Fruit fly (Drosophila melanogaster) whole organism, embryonic: ENCODE data around the gene Bicra.

Experiments used
- Atf-2 ChIP-seq: fragments of 200-800 bp; sonication (Bioruptor generic); optimal IDR thresholded peaks from 2 replicates; lab custom pipeline; 2016; ENCODE audit warnings: missing biosample characterization, missing genetic modification characterization
- B-H2 ChIP-seq: fragments of 200-800 bp; sonication (Bioruptor generic); optimal IDR thresholded peaks from 2 replicates; lab custom pipeline; 2018; ENCODE audit warnings: missing biosample characterization, mild to moderate bottlenecking, missing genetic modification characterization
- BEAF-32 ChIP-seq: fragments of 200-800 bp; sonication (Bioruptor generic); optimal IDR thresholded peaks from 3 replicates; lab custom pipeline; 2017; ENCODE audit warnings: missing biosample characterization, missing genetic modification characterization, mild to moderate bottlenecking, moderate library complexity, missing genetic modification reagents
- Bgb ChIP-seq: fragments of 200-800 bp; sonication (Bioruptor generic); IDR thresholded peaks from 2 replicates; pipeline ENCODE4 v1.3.6; 2022; ENCODE audit warnings: missing biosample characterization, missing genetic modification characterization; ENCODE audit not compliant: partially characterized antibody
- CG12155 ChIP-seq: fragments of 200-800 bp; sonication (Bioruptor generic); optimal IDR thresholded peaks from 3 replicates; lab custom pipeline; 2016; ENCODE audit warnings: missing biosample characterization, missing genetic modification characterization
- CG14050 ChIP-seq: fragments of 200-800 bp; sonication (Bioruptor generic); IDR thresholded peaks from 3 replicates; pipeline ENCODE4 v1.3.6; 2022; ENCODE audit warnings: missing biosample characterization, missing genetic modification characterization
- CG15514 ChIP-seq: fragments of 200-800 bp; sonication (Bioruptor generic); optimal IDR thresholded peaks from 3 replicates; lab custom pipeline; 2017; ENCODE audit warnings: missing biosample characterization, missing genetic modification characterization, mild to moderate bottlenecking, moderate library complexity, missing genetic modification reagents
- CG17186 ChIP-seq: fragments of 200-800 bp; sonication (Bioruptor generic); optimal IDR thresholded peaks from 3 replicates; lab custom pipeline; 2017; ENCODE audit warnings: missing biosample characterization, missing genetic modification reagents, missing genetic modification characterization
- CG17829 ChIP-seq: fragments of 200-800 bp; optimal IDR thresholded peaks from 2 replicates; lab custom pipeline; 2019; ENCODE audit warnings: missing biosample characterization, mild to moderate bottlenecking, missing genetic modification characterization, moderate library complexity
- CG18262 ChIP-seq: fragments of 200-800 bp; optimal IDR thresholded peaks from 3 replicates; lab custom pipeline; 2019; ENCODE audit warnings: missing biosample characterization, mild to moderate bottlenecking, missing genetic modification characterization, moderate library complexity
- CG2116 ChIP-seq: fragments of 200-800 bp; sonication (Bioruptor generic); optimal IDR thresholded peaks from 3 replicates; lab custom pipeline; 2018; ENCODE audit warnings: missing biosample characterization, mild to moderate bottlenecking, missing genetic modification characterization
- CG2120 ChIP-seq: fragments of 200-800 bp; sonication (Bioruptor generic); optimal IDR thresholded peaks from 3 replicates; lab custom pipeline; 2016; ENCODE audit warnings: missing biosample characterization, missing genetic modification characterization
- CG3281 ChIP-seq: fragments of 200-800 bp; sonication (Bioruptor generic); optimal IDR thresholded peaks from 3 replicates; lab custom pipeline; 2017; ENCODE audit warnings: missing biosample characterization, mild to moderate bottlenecking, missing genetic modification characterization
- CG34224 ChIP-seq: fragments of 200-800 bp; sonication (Bioruptor generic); IDR thresholded peaks from 3 replicates; pipeline ENCODE4 v1.3.6; 2022; ENCODE audit warnings: missing biosample characterization, missing genetic modification characterization; ENCODE audit not compliant: partially characterized antibody
- CG4707 ChIP-seq: fragments of 200-800 bp; sonication (Bioruptor generic); optimal IDR thresholded peaks from 2 replicates; lab custom pipeline; 2018; ENCODE audit warnings: missing biosample characterization, mild to moderate bottlenecking, missing genetic modification characterization, moderate library complexity
- CG6689 ChIP-seq: fragments of 200-800 bp; sonication (Bioruptor generic); IDR thresholded peaks from 2 replicates; pipeline ENCODE4 v1.3.6; 2022; ENCODE audit warnings: missing biosample characterization, missing genetic modification characterization
- CG9437 ChIP-seq: fragments of 200-800 bp; sonication (Bioruptor generic); optimal IDR thresholded peaks from 2 replicates; lab custom pipeline; 2018; ENCODE audit warnings: missing biosample characterization, mild to moderate bottlenecking, missing genetic modification characterization
- D19A ChIP-seq: fragments of 200-800 bp; optimal IDR thresholded peaks from 3 replicates; lab custom pipeline; 2019; ENCODE audit warnings: missing biosample characterization, mild to moderate bottlenecking, missing genetic modification characterization, moderate library complexity
- Dad ChIP-seq: fragments of 200-800 bp; sonication (Bioruptor generic); optimal IDR thresholded peaks from 3 replicates; lab custom pipeline; 2016; ENCODE audit warnings: missing biosample characterization, missing genetic modification characterization
- E2f2 ChIP-seq: fragments of 200-800 bp; sonication (Bioruptor generic); IDR thresholded peaks from 2 replicates; pipeline ENCODE4 v1.3.6; 2022; ENCODE audit warnings: missing biosample characterization, missing genetic modification characterization
- Ets65A ChIP-seq: fragments of 200-800 bp; sonication (Bioruptor generic); peaks from one replicate; lab custom pipeline; 2016; ENCODE audit warnings: missing biosample characterization, missing genetic modification characterization
- Fer1 ChIP-seq: fragments of 200-800 bp; sonication (Bioruptor generic); optimal IDR thresholded peaks from 2 replicates; lab custom pipeline; 2017; ENCODE audit warnings: missing biosample characterization, mild to moderate bottlenecking, missing genetic modification characterization
- HmgZ ChIP-seq: fragments of 200-800 bp; sonication (Bioruptor generic); optimal IDR thresholded peaks from 2 replicates; lab custom pipeline; 2018; ENCODE audit warnings: missing biosample characterization, mild to moderate bottlenecking, missing genetic modification characterization
- MTF-1 ChIP-seq: fragments of 200-800 bp; sonication (Bioruptor generic); optimal IDR thresholded peaks from 2 replicates; lab custom pipeline; 2018; ENCODE audit warnings: missing biosample characterization, mild to moderate bottlenecking, missing genetic modification characterization, borderline replicate concordance
- Myb ChIP-seq: fragments of 200-800 bp; sonication (Bioruptor generic); optimal IDR thresholded peaks from 2 replicates; lab custom pipeline; 2016; ENCODE audit warnings: missing biosample characterization, missing genetic modification characterization
- Opbp ChIP-seq: fragments of 200-800 bp; sonication (Bioruptor generic); IDR thresholded peaks from 3 replicates; pipeline ENCODE4 v1.3.6; 2022; ENCODE audit warnings: missing biosample characterization, missing genetic modification characterization; ENCODE audit not compliant: partially characterized antibody
- PHDP ChIP-seq: fragments of 200-800 bp; sonication (Bioruptor generic); optimal IDR thresholded peaks from 3 replicates; lab custom pipeline; 2018; ENCODE audit warnings: missing biosample characterization, mild to moderate bottlenecking, missing genetic modification characterization, moderate library complexity
- Poxn ChIP-seq: fragments of 200-800 bp; sonication (Bioruptor generic); IDR thresholded peaks from 2 replicates; pipeline ENCODE4 v1.3.6; 2022; ENCODE audit warnings: missing biosample characterization, missing genetic modification characterization
- TFAM ChIP-seq: fragments of 200-800 bp; sonication (Bioruptor generic); optimal IDR thresholded peaks from 2 replicates; lab custom pipeline; 2017; ENCODE audit warnings: missing biosample characterization, missing genetic modification characterization, inconsistent platforms
- Xrp1 ChIP-seq: fragments of 200-800 bp; sonication (Bioruptor generic); IDR thresholded peaks from 2 replicates; pipeline ENCODE4 v1.3.6; 2022; ENCODE audit warnings: missing biosample characterization, missing genetic modification characterization
- bigmax ChIP-seq: fragments of 200-800 bp; sonication (Bioruptor generic); optimal IDR thresholded peaks from 2 replicates; lab custom pipeline; 2018; ENCODE audit warnings: missing biosample characterization, mild to moderate bottlenecking, missing genetic modification characterization
- dati ChIP-seq: fragments of 200-800 bp; sonication (Bioruptor generic); IDR thresholded peaks from 2 replicates; pipeline ENCODE4 v1.3.6; 2022; ENCODE audit warnings: missing biosample characterization, missing genetic modification characterization
- gcm ChIP-seq: fragments of 200-800 bp; sonication (Bioruptor generic); optimal IDR thresholded peaks from 2 replicates; lab custom pipeline; 2019; ENCODE audit warnings: missing biosample characterization, mild to moderate bottlenecking, missing genetic modification characterization, moderate library complexity
- knrl ChIP-seq: fragments of 200-800 bp; sonication (Bioruptor generic); IDR thresholded peaks from 3 replicates; pipeline ENCODE4 v1.3.6; 2022; ENCODE audit warnings: missing biosample characterization, missing genetic modification characterization; ENCODE audit not compliant: partially characterized antibody
- mirr ChIP-seq: fragments of 200-800 bp; sonication (Bioruptor generic); optimal IDR thresholded peaks from 3 replicates; lab custom pipeline; 2018; ENCODE audit warnings: missing biosample characterization, mild to moderate bottlenecking, missing genetic modification characterization
- mld ChIP-seq: fragments of 200-800 bp; sonication (Bioruptor generic); IDR thresholded peaks from 3 replicates; pipeline ENCODE4 v1.3.6; 2022; ENCODE audit warnings: missing biosample characterization, missing genetic modification characterization; ENCODE audit not compliant: partially characterized antibody
- nerfin-1 ChIP-seq: fragments of 200-800 bp; sonication (Bioruptor generic); optimal IDR thresholded peaks from 3 replicates; lab custom pipeline; 2019; ENCODE audit warnings: missing biosample characterization, mild to moderate bottlenecking, missing genetic modification characterization, moderate library complexity
- nerfin-2 ChIP-seq: fragments of 200-800 bp; sonication (Bioruptor generic); IDR thresholded peaks from 2 replicates; pipeline ENCODE4 v1.3.6; 2022; ENCODE audit warnings: missing biosample characterization, missing genetic modification characterization; ENCODE audit not compliant: partially characterized antibody
- nom ChIP-seq: fragments of 200-800 bp; sonication (Bioruptor generic); optimal IDR thresholded peaks from 2 replicates; lab custom pipeline; 2017; ENCODE audit warnings: missing biosample characterization, missing genetic modification characterization, mild to moderate bottlenecking, moderate library complexity, missing genetic modification reagents
- oc ChIP-seq: fragments of 200-800 bp; sonication (Bioruptor generic); optimal IDR thresholded peaks from 2 replicates; lab custom pipeline; 2018; ENCODE audit warnings: missing biosample characterization, mild to moderate bottlenecking, missing genetic modification characterization, moderate library complexity
- peb ChIP-seq: fragments of 200-800 bp; sonication (Bioruptor generic); IDR thresholded peaks from 2 replicates; pipeline ENCODE4 v1.3.6; 2022; ENCODE audit warnings: missing biosample characterization, missing genetic modification characterization
- phol ChIP-seq: fragments of 200-800 bp; sonication (Bioruptor generic); optimal IDR thresholded peaks from 3 replicates; lab custom pipeline; 2018; ENCODE audit warnings: missing biosample characterization, mild to moderate bottlenecking, missing genetic modification characterization, moderate library complexity
- prd ChIP-seq, 3 experiments: fragments of >200 bp in 2 of 3; fragments of 200-800 bp in 1 of 3; sonication (Bioruptor generic) in 1 of 3; optimal IDR thresholded peaks in 2 of 3; IDR thresholded peaks in 1 of 3; 2 replicates in 2 of 3; 3 replicates in 1 of 3; pipeline versions ENCODE4 v1.3.6 to Lab custom; 2017 to 2022; ENCODE audit warnings: missing biosample characterization in 1 of 3, missing genetic modification characterization in 1 of 3
- trem ChIP-seq: fragments of 200-800 bp; optimal IDR thresholded peaks from 3 replicates; lab custom pipeline; 2019; ENCODE audit warnings: missing biosample characterization, mild to moderate bottlenecking, missing genetic modification characterization, moderate library complexity
- usp ChIP-seq: fragments of >200 bp; optimal IDR thresholded peaks from 2 replicates; lab custom pipeline; 2017; ENCODE audit warnings: missing biosample characterization, missing genetic modification characterization
- vnd ChIP-seq: fragments of 200-800 bp; sonication (Bioruptor generic); IDR thresholded peaks from 3 replicates; pipeline ENCODE4 v1.3.6; 2022; ENCODE audit warnings: missing biosample characterization, missing genetic modification characterization; ENCODE audit not compliant: partially characterized antibody
- vvl ChIP-seq: fragments of 200-800 bp; sonication (Bioruptor generic); IDR thresholded peaks from 2 replicates; pipeline ENCODE4 v1.3.6; 2022; ENCODE audit warnings: missing biosample characterization, missing genetic modification characterization
- zen2 ChIP-seq: fragments of 200-800 bp; sonication (Bioruptor generic); IDR thresholded peaks from 3 replicates; pipeline ENCODE4 v1.3.6; 2022; ENCODE audit warnings: missing biosample characterization, missing genetic modification characterization; ENCODE audit not compliant: partially characterized antibody

Gene Bicra

DNA sequence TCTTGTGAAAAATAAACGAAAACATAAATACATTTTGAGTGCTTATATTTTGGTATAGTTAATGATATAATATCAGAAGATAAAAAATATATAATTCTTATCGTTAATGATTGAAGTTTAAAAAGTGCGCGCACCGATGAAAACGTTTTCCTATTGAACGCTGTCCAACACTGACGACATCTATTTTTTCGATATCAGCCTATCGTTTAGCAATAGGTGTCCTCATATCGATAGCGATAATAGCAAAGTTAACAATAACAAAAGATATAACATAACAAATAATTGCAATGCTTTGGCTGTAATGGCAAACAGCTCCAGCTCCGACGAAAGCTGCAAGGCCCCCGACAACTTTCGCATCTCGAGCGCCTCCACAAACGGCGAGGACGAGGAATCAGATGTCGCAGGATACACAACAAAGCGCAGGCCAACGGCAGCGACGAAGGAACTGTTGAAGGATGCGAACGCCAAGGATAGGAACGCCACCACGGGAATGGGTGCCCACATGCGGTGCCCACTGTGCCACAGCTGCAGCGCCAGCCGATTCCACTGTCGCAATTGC, 53.4 kb downstream of the Bicra start, which contains the start of gene Atg14 (continued):
- TF ChIP-seq nerfin-1 (peak; percentile 10), mirr (GFP tag; lab: Kevin White, UChicago) (peak; percentile 12), Ets65A (GFP tag; lab: Kevin White, UChicago) (peak; percentile 35), MTF-1 (GFP tag; lab: Kevin White, UChicago) (no peak), CG6689 (GFP tag; lab: Robert Waterston, UW) (no peak), CG17829 (tag; lab: Kevin White, UChicago) (peak; percentile 34), CG4707 (peak; percentile 2), Atf-2 (GFP tag; lab: Kevin White, UChicago) (no peak), D19A (tag; lab: Kevin White, UChicago) (no peak), Xrp1 (GFP tag; lab: Robert Waterston, UW) (peak; percentile 44; the same call in 1 of the 2 replicates), dati (GFP tag; lab: Robert Waterston, UW) (no peak), CG3281 (peak; percentile 18), oc (no peak), BEAF-32 (GFP tag; lab: Kevin White, UChicago) (peak; percentile 85), mld (GFP tag; lab: Robert Waterston, UW) (peak; percentile 97), TFAM (GFP tag; lab: Kevin White, UChicago) (no peak), prd (optimal IDR thresholded peaks at IDR 0.05; lab: Kevin White, UChicago) (no peak), prd (GFP tag; IDR thresholded peaks at IDR 0.05; lab: Robert Waterston, UW) (0 out of 3 replicates have a peak, but pooled peaks have one; percentile 13), vnd (GFP tag; lab: Robert Waterston, UW) (peak; percentile 92), zen2 (GFP tag; lab: Robert Waterston, UW) (peak; percentile 92), CG12155 (peak; percentile 18), CG2120 (GFP tag; lab: Kevin White, UChicago) (peak; percentile 59), gcm (GFP tag; lab: Kevin White, UChicago) (peak; percentile 4), CG18262 (tag; lab: Kevin White, UChicago) (peak; percentile 5), PHDP (peak; percentile 31), nerfin-2 (peak; percentile 98), Bgb (GFP tag; lab: Robert Waterston, UW) (peak; percentile 96), E2f2 (GFP tag; lab: Robert Waterston, UW) (peak; percentile 98), knrl (peak; percentile 81), CG15514 (GFP tag; lab: Kevin White, UChicago) (peak; percentile 47), CG14050 (GFP tag; lab: Robert Waterston, UW) (no peak), nom (no peak), CG9437 (GFP tag; lab: Kevin White, UChicago) (no peak), Dad (GFP tag; lab: Kevin White, UChicago) (peak; percentile 6), Opbp (peak; percentile 96), peb (no peak), vvl (GFP tag; lab: Robert Waterston, UW) (peak; percentile 43; the same call in 1 of the 2 replicates), Fer1 (GFP tag; lab: Kevin White, UChicago) (peak; percentile 37), HmgZ (peak; percentile 69), trem (peak; percentile 83), bigmax (GFP tag; lab: Kevin White, UChicago) (no peak), CG34224 (GFP tag; lab: Robert Waterston, UW) (peak; percentile 99), Poxn (GFP tag; lab: Robert Waterston, UW) (no peak), Myb (GFP tag; lab: Kevin White, UChicago) (peak; percentile 1), B-H2 (peak; percentile 86), usp (no peak), CG2116 (GFP tag; lab: Kevin White, UChicago) (peak; percentile 81), CG17186 (GFP tag; lab: Kevin White, UChicago) (peak; percentile 27), phol (tag; lab: Kevin White, UChicago) (peak; percentile 41)
